Fruit fly (Drosophila melanogaster): ENCODE results near the gene CG4119.

CG4119 gene

dm6 chrX:5648437-5648959 is 17.4 kb upstream of the CG4119 start, which contains the start of gene OtopLa (continued):
- peak; percentile 68 for TF ChIP-seq CG18476 (GFP tag; optimal IDR thresholded peaks at IDR 0.05)
- peak; percentile 83 for TF ChIP-seq CG14014 (GFP tag; IDR thresholded peaks at IDR 0.05)
- peak; percentile 85 for TF ChIP-seq CG13424 (tag; optimal IDR thresholded peaks at IDR 0.05)
- TF ChIP-seq CG2199 (GFP tag; IDR thresholded peaks at IDR 0.05) = no peak
- peak; percentile 57 for TF ChIP-seq Bteb2 (GFP tag; optimal IDR thresholded peaks at IDR 0.05)
- peak; percentile 65 for TF ChIP-seq CG15514 (GFP tag; optimal IDR thresholded peaks at IDR 0.05)
- peak; percentile 66 for TF ChIP-seq Atf-2 (GFP tag; optimal IDR thresholded peaks at IDR 0.05)
- peak; percentile 81 for TF ChIP-seq Atf6 (GFP tag; IDR thresholded peaks at IDR 0.05)
- TF ChIP-seq CG11456 (GFP tag; IDR thresholded peaks at IDR 0.05) = peak; percentile 81
- TF ChIP-seq CG7786 (GFP tag; optimal IDR thresholded peaks at IDR 0.05) = peak; percentile 72
- peak; percentile 40 for TF ChIP-seq CG6765 (GFP tag; optimal IDR thresholded peaks at IDR 0.05)
- peak; percentile 36 for TF ChIP-seq cato (GFP tag; optimal IDR thresholded peaks at IDR 0.05; ENCODE audit: borderline replicate concordance)
- TF ChIP-seq YL-1 (GFP tag; optimal IDR thresholded peaks at IDR 0.05) = peak; percentile 7
- peak; percentile 55 for TF ChIP-seq Mad (GFP tag; optimal IDR thresholded peaks at IDR 0.05)
- peak; percentile 86 for TF ChIP-seq Asciz (GFP tag; optimal IDR thresholded peaks at IDR 0.05)
- TF ChIP-seq Dref (GFP tag; IDR thresholded peaks at IDR 0.05) = no peak
- peak; percentile 52 for TF ChIP-seq jing (GFP tag; optimal IDR thresholded peaks at IDR 0.05)
- no peak for TF ChIP-seq h (optimal IDR thresholded peaks at IDR 0.05)
- TF ChIP-seq Nf-YC (tag; optimal IDR thresholded peaks at IDR 0.05) = no peak
- TF ChIP-seq sob (GFP tag; IDR thresholded peaks at IDR 0.05) = peak; percentile 87
- peak; percentile 74 for TF ChIP-seq CG12071 (GFP tag; optimal IDR thresholded peaks at IDR 0.05)
- 0 out of 2 replicates have a peak, but pooled peaks have one; percentile 49 for TF ChIP-seq cas (GFP tag; IDR thresholded peaks at IDR 0.05)
- peak; percentile 75 for TF ChIP-seq Six4 (GFP tag; optimal IDR thresholded peaks at IDR 0.05)
- peak; percentile 74 for TF ChIP-seq D19A (tag; optimal IDR thresholded peaks at IDR 0.05)
- TF ChIP-seq CG10565 (GFP tag; optimal IDR thresholded peaks at IDR 0.05) = peak; percentile 46
- peak; percentile 68 for TF ChIP-seq psq (GFP tag; optimal IDR thresholded peaks at IDR 0.05)
- peak; percentile 61 for TF ChIP-seq CG3163 (GFP tag; optimal IDR thresholded peaks at IDR 0.05)
- TF ChIP-seq gcm2 (GFP tag; optimal IDR thresholded peaks at IDR 0.05) = peak; percentile 52
- peak; percentile 15 for TF ChIP-seq ac (GFP tag; optimal IDR thresholded peaks at IDR 0.05)
- peak; percentile 72 for TF ChIP-seq CG4360 (GFP tag; IDR thresholded peaks at IDR 0.05)
- peak; percentile 62 for TF ChIP-seq Adf1 (GFP tag; IDR thresholded peaks at IDR 0.05)
- TF ChIP-seq slp2 (GFP tag; optimal IDR thresholded peaks at IDR 0.05) = peak; percentile 72
- peak; percentile 97 for TF ChIP-seq Med (GFP tag)
- TF ChIP-seq Dip3 (GFP tag; optimal IDR thresholded peaks at IDR 0.05) = peak; percentile 35
- peak; percentile 80 for TF ChIP-seq CG14441 (GFP tag; IDR thresholded peaks at IDR 0.05)
- peak; percentile 63 for TF ChIP-seq repo (GFP tag; optimal IDR thresholded peaks at IDR 0.05)
- TF ChIP-seq hth (optimal IDR thresholded peaks at IDR 0.05) = no peak
- peak; percentile 66 for TF ChIP-seq CG9932 (GFP tag; IDR thresholded peaks at IDR 0.05)
- TF ChIP-seq Hsf (GFP tag; optimal IDR thresholded peaks at IDR 0.05) = peak; percentile 82
- peak; percentile 38 for TF ChIP-seq CG31365 (tag; optimal IDR thresholded peaks at IDR 0.05)
- peak; percentile 52 for TF ChIP-seq Myb (GFP tag; optimal IDR thresholded peaks at IDR 0.05)
- TF ChIP-seq Spps (tag; optimal IDR thresholded peaks at IDR 0.05) = peak; percentile 69
- TF ChIP-seq pzg (GFP tag; optimal IDR thresholded peaks at IDR 0.05) = no peak
- peak; percentile 53 for TF ChIP-seq CG15696 (tag; optimal IDR thresholded peaks at IDR 0.05)
- TF ChIP-seq chn (GFP tag; optimal IDR thresholded peaks at IDR 0.05) = peak; percentile 70
- TF ChIP-seq tap (tag; optimal IDR thresholded peaks at IDR 0.05) = peak; percentile 73
- peak; percentile 80 for TF ChIP-seq Hmr (GFP tag; optimal IDR thresholded peaks at IDR 0.05)
- TF ChIP-seq CG8765 (GFP tag; IDR thresholded peaks at IDR 0.05) = peak; percentile 64; the same call in 1 of the 2 replicates
- TF ChIP-seq Drgx (GFP tag; IDR thresholded peaks at IDR 0.05) = peak; percentile 89
- TF ChIP-seq Fer2 (tag; optimal IDR thresholded peaks at IDR 0.05) = peak; percentile 57
- TF ChIP-seq ci (GFP tag; IDR thresholded peaks at IDR 0.05) = peak; percentile 96
- peak; percentile 11 for TF ChIP-seq p53 (GFP tag; optimal IDR thresholded peaks at IDR 0.05)

Measured in whole organism, embryonic.